Worm (Caenorhabditis elegans): Measurements from ENCODE around the gene pgp-13.

DNA sequence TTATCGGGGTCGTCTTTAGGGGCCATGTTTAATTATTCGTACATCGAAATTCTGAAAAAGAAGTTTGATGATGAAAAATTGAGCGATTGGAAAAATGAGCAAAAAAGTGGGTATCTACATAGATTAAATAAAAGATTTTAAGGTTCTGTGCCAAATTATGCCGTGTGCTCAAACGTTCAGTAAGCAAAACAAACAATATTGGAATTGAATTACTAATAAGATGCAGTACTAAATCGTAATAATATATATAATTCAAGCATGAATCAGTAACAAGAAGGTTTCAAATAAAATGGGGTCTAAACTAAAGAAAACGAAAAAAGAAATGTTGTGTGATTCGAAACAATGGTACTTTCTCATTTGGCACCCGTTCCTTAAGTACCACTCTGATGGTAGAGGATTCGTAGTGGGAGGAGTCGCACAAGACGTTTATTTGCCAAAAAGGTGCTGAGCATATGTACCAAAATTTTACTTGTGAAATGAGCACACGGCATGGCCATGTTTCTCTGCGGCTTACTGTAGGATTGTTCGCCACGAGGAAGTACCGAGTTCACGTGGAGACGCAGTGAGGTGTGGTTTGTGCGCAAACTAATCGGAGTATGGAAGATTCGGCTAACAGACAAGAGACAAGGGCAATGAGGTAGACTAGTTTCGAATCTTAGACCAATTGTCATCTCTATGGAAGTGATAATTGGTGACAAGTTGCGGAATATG, 11.1 kb downstream of the pgp-13 start, which contains the start of gene pgp-14:
- TF ChIP-seq med-1 (GFP tag; optimal IDR thresholded peaks at IDR 0.05; ENCODE audit: insufficient read depth), result no peak
- no peak for TF ChIP-seq cog-1 (tag; optimal IDR thresholded peaks at IDR 0.05)
- TF ChIP-seq flt-1 (GFP tag; IDR thresholded peaks at IDR 0.05), result no peak
- no peak for TF ChIP-seq ztf-29 (GFP tag; IDR thresholded peaks at IDR 0.05)
- no peak for TF ChIP-seq ref-1 (GFP tag; conservative IDR thresholded peaks at IDR 0.05)
- TF ChIP-seq klf-2 (GFP tag; conservative IDR thresholded peaks at IDR 0.05), result no peak
